Fruit fly (Drosophila melanogaster): ENCODE measurements around the gene cup.

dm6 chr2L:6700742-6701141 is 37.3 kb downstream of the cup start:
- TF ChIP-seq CG12768 (GFP tag; optimal IDR thresholded peaks at IDR 0.05) (no peak), CG14711 (tag; optimal IDR thresholded peaks at IDR 0.05) (no peak), CG5204 (GFP tag; optimal IDR thresholded peaks at IDR 0.05) (no peak), CG7101 (tag; optimal IDR thresholded peaks at IDR 0.05) (no peak), Mnt (GFP tag; optimal IDR thresholded peaks at IDR 0.05) (no peak), CG1620 (GFP tag; optimal IDR thresholded peaks at IDR 0.05) (no peak), Hr96 (GFP tag; optimal IDR thresholded peaks at IDR 0.05) (no peak), toe (GFP tag; optimal IDR thresholded peaks at IDR 0.05) (no peak), tj (GFP tag; optimal IDR thresholded peaks at IDR 0.05) (no peak), cnc (optimal IDR thresholded peaks at IDR 0.05) (no peak), Crg-1 (GFP tag; optimal IDR thresholded peaks at IDR 0.05) (no peak), CG11617 (GFP tag; optimal IDR thresholded peaks at IDR 0.05) (no peak)

Data from whole organism, adult.